Fruit fly (Drosophila melanogaster): ENCODE data around the gene RpL34a.

The RpL34a gene

DNA sequence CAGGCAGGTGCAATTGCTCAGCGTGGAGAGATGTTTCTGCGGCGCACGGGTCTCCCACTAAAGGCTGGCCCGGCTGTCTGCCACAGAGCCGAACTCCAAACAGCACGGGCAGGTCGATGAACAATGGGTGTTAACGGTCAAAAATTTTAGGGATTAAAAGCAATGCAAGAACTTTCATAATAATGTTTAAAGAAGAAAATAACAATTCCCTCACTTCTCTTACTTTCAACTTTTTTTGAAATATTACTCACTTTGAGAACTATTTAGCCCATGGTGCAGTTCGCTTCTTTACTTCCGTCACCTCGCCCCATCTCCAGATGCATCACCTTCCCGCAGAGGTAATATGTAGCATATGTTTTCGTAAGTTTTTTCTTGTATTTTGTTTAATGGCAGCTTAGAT, 13.4 kb upstream of the RpL34a start (continued):
- peak; percentile 18 for TF ChIP-seq CG8388 (GFP tag; optimal IDR thresholded peaks at IDR 0.05)
- no peak for TF ChIP-seq maf-S (GFP tag; optimal IDR thresholded peaks at IDR 0.05)
- no peak for TF ChIP-seq C15 (GFP tag; IDR thresholded peaks at IDR 0.05)
- no peak for TF ChIP-seq slou (GFP tag; optimal IDR thresholded peaks at IDR 0.05)
- peak; percentile 57 for TF ChIP-seq CG6689 (GFP tag; IDR thresholded peaks at IDR 0.05)
- no peak for TF ChIP-seq Lim3 (GFP tag; IDR thresholded peaks at IDR 0.05)
- TF ChIP-seq Xrp1 (GFP tag; IDR thresholded peaks at IDR 0.05), result peak; percentile 64
- TF ChIP-seq Oli (tag; optimal IDR thresholded peaks at IDR 0.05), result peak; percentile 41
- TF ChIP-seq btn (GFP tag; optimal IDR thresholded peaks at IDR 0.05), result no peak
- no peak for TF ChIP-seq CG10654 (GFP tag; optimal IDR thresholded peaks at IDR 0.05)
- no peak for TF ChIP-seq Hmx (GFP tag; optimal IDR thresholded peaks at IDR 0.05)
- no peak for TF ChIP-seq CG11696 (GFP tag; IDR thresholded peaks at IDR 0.05)
- TF ChIP-seq ash1 (GFP tag; optimal IDR thresholded peaks at IDR 0.05), result no peak
- no peak for TF ChIP-seq CTCF (GFP tag; optimal IDR thresholded peaks at IDR 0.05)
- no peak for TF ChIP-seq org-1 (GFP tag; optimal IDR thresholded peaks at IDR 0.05)
- no peak for TF ChIP-seq CG7271 (tag; optimal IDR thresholded peaks at IDR 0.05)
- no peak for TF ChIP-seq CG18764 (GFP tag; optimal IDR thresholded peaks at IDR 0.05)
- TF ChIP-seq schlank (tag; optimal IDR thresholded peaks at IDR 0.05), result no peak
- no peak for TF ChIP-seq CG4854 (GFP tag; optimal IDR thresholded peaks at IDR 0.05)
- peak; percentile 31 for TF ChIP-seq CG4707 (GFP tag; optimal IDR thresholded peaks at IDR 0.05)
- no peak for TF ChIP-seq Dip3 (GFP tag; optimal IDR thresholded peaks at IDR 0.05)
- no peak for TF ChIP-seq Aef1 (GFP tag; IDR thresholded peaks at IDR 0.05)
- no peak for TF ChIP-seq CG8290 (GFP tag; optimal IDR thresholded peaks at IDR 0.05)
- no peak for TF ChIP-seq CG8290 (tag; optimal IDR thresholded peaks at IDR 0.05)
- TF ChIP-seq pum (GFP tag; optimal IDR thresholded peaks at IDR 0.05), result no peak
- no peak for TF ChIP-seq gcm (GFP tag; optimal IDR thresholded peaks at IDR 0.05)
- TF ChIP-seq unpg (GFP tag; optimal IDR thresholded peaks at IDR 0.05), result no peak
- TF ChIP-seq CG14860 (GFP tag; IDR thresholded peaks at IDR 0.05; ENCODE audit: partially characterized antibody), result no peak
- TF ChIP-seq Dip2 (GFP tag; IDR thresholded peaks at IDR 0.05), result no peak
- TF ChIP-seq CG8944 (GFP tag; optimal IDR thresholded peaks at IDR 0.05), result no peak
- 0 out of 2 replicates have a peak, but pooled peaks have one; percentile 7 for TF ChIP-seq ssp (GFP tag; IDR thresholded peaks at IDR 0.05)
- no peak for TF ChIP-seq dati (GFP tag; IDR thresholded peaks at IDR 0.05)
- TF ChIP-seq Fer3 (tag; optimal IDR thresholded peaks at IDR 0.05), result no peak
- no peak for TF ChIP-seq CG9817 (tag; optimal IDR thresholded peaks at IDR 0.05)
- TF ChIP-seq CG12071 (GFP tag; optimal IDR thresholded peaks at IDR 0.05), result no peak
- TF ChIP-seq ci (GFP tag; IDR thresholded peaks at IDR 0.05), result peak; percentile 79
- no peak for TF ChIP-seq CG14441 (GFP tag; IDR thresholded peaks at IDR 0.05)
- TF ChIP-seq CG31441 (GFP tag; IDR thresholded peaks at IDR 0.05), result peak; percentile 24; the same call in 1 of the 2 replicates
- no peak for TF ChIP-seq zfh2 (GFP tag; optimal IDR thresholded peaks at IDR 0.05)
- TF ChIP-seq pfk (GFP tag; optimal IDR thresholded peaks at IDR 0.05), result no peak
- TF ChIP-seq PHDP (tag; optimal IDR thresholded peaks at IDR 0.05), result no peak
- no peak for TF ChIP-seq CG6683 (GFP tag; optimal IDR thresholded peaks at IDR 0.05)
- TF ChIP-seq pb (GFP tag; optimal IDR thresholded peaks at IDR 0.05), result no peak
- TF ChIP-seq corto (GFP tag; optimal IDR thresholded peaks at IDR 0.05), result peak; percentile 10
- TF ChIP-seq CG6813 (GFP tag; optimal IDR thresholded peaks at IDR 0.05), result no peak
- no peak for TF ChIP-seq Poxn (GFP tag; IDR thresholded peaks at IDR 0.05)
- TF ChIP-seq ERR (GFP tag; optimal IDR thresholded peaks at IDR 0.05), result no peak
- 0 out of 3 replicates have a peak, but pooled peaks have one; percentile 15 for TF ChIP-seq CG14050 (GFP tag; IDR thresholded peaks at IDR 0.05)
- TF ChIP-seq NC2β (GFP tag; optimal IDR thresholded peaks at IDR 0.05), result no peak
- TF ChIP-seq CG18262 (tag; optimal IDR thresholded peaks at IDR 0.05), result peak; percentile 38
- no peak for TF ChIP-seq gt (GFP tag; IDR thresholded peaks at IDR 0.05)
- TF ChIP-seq tin (GFP tag; optimal IDR thresholded peaks at IDR 0.05), result no peak
- no peak for TF ChIP-seq seq (GFP tag; IDR thresholded peaks at IDR 0.05)
- TF ChIP-seq cas (GFP tag; IDR thresholded peaks at IDR 0.05), result no peak
